Fruit fly (Drosophila melanogaster): ENCODE data around the gene Ir94b.

The Ir94b gene

DNA sequence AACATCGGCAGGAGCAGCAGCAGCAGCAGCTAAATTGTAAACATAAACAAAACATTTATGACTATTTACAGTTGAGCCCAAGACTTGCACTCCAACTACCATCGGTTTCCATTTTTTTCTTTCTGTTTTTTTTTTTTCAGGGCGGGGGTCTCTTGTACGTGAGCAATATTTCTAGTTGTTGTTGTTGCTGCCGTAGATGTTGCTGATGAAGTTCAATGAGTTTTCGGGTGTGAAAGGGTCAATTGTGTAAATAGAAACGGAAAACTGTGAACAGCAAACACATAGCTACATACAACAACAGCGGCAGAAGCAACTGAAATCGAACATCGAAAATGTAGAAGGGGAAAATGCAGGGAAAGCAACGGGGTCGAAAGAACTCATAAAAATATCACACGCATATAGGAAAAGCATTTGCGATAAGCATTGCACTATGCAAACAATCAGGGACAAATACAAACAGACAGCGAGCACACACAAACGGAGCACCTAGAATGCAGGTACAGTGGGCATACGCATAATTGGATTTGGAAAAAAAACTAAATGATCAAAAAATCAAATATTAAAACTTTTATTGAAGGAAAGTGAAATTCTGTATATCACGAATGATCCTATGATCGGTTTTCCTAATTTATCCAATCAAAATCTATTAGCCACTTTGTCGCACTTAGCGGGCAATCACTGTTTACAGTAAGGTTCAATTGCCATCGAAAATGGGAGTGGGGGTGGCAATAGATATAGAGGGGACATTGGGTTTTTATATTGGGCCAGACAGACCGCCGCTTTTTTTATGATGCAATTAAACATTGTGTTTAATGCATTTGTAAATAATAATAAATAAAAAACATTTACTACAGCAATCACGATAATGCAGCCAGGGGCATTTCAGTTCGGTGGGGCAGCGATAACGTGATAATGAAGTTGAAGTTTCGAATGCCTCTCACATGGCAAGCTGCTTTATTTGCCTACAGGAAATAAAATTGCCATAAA, 28.7 kb upstream of the Ir94b start (continued):
- TF ChIP-seq cg (GFP tag; optimal IDR thresholded peaks at IDR 0.05), result peak; percentile 31
- TF ChIP-seq CG13775 (GFP tag; optimal IDR thresholded peaks at IDR 0.05), result peak; percentile 57
- TF ChIP-seq CG9727 (GFP tag; optimal IDR thresholded peaks at IDR 0.05), result peak; percentile 86
- peak; percentile 61 for TF ChIP-seq E2f2 (GFP tag; IDR thresholded peaks at IDR 0.05)
- peak; percentile 57 for TF ChIP-seq Nf-YB (GFP tag; optimal IDR thresholded peaks at IDR 0.05)
- TF ChIP-seq CG11504 (tag; optimal IDR thresholded peaks at IDR 0.05), result peak; percentile 78
- peak; percentile 67; the same call in 1 of the 3 replicates for TF ChIP-seq ase (GFP tag; IDR thresholded peaks at IDR 0.05)
- peak; percentile 38 for TF ChIP-seq CG12155 (GFP tag; optimal IDR thresholded peaks at IDR 0.05)
- peak; percentile 95 for TF ChIP-seq CG4360 (GFP tag; IDR thresholded peaks at IDR 0.05)
- TF ChIP-seq lola (GFP tag; optimal IDR thresholded peaks at IDR 0.05), result peak in 1 of 3 experiments; percentile 87
- no peak for TF ChIP-seq CG13894 (tag; optimal IDR thresholded peaks at IDR 0.05)
- peak; percentile 48; the same call in 1 of the 2 replicates for TF ChIP-seq CG43689 (GFP tag; IDR thresholded peaks at IDR 0.05)
- peak; percentile 78 for TF ChIP-seq pnt (GFP tag; optimal IDR thresholded peaks at IDR 0.05)
- peak; percentile 75 for TF ChIP-seq Mes4 (GFP tag; optimal IDR thresholded peaks at IDR 0.05)
- peak; percentile 38 for TF ChIP-seq grn (GFP tag; optimal IDR thresholded peaks at IDR 0.05)
- peak; percentile 58 for TF ChIP-seq gcm (GFP tag; optimal IDR thresholded peaks at IDR 0.05)
- peak; percentile 75 for TF ChIP-seq Sox100B (GFP tag; optimal IDR thresholded peaks at IDR 0.05)
- no peak for TF ChIP-seq BtbVII (GFP tag; optimal IDR thresholded peaks at IDR 0.05)
- TF ChIP-seq ara (GFP tag; IDR thresholded peaks at IDR 0.05), result peak; percentile 92
- peak; percentile 64 for TF ChIP-seq chn (GFP tag; optimal IDR thresholded peaks at IDR 0.05)
- TF ChIP-seq fd102C (GFP tag; optimal IDR thresholded peaks at IDR 0.05), result peak; percentile 65
- TF ChIP-seq CG8290 (GFP tag; optimal IDR thresholded peaks at IDR 0.05), result peak; percentile 49
- peak in 1 of 2 experiments; percentile 65 for TF ChIP-seq CG8290 (tag; optimal IDR thresholded peaks at IDR 0.05)
- TF ChIP-seq CG32532 (GFP tag; IDR thresholded peaks at IDR 0.05), result peak; percentile 47; the same call in 1 of the 2 replicates
- peak; percentile 72 for TF ChIP-seq unpg (GFP tag; optimal IDR thresholded peaks at IDR 0.05)
- peak; percentile 54 for TF ChIP-seq CG15269 (tag; optimal IDR thresholded peaks at IDR 0.05)
- TF ChIP-seq gsb-n (tag; optimal IDR thresholded peaks at IDR 0.05), result peak; percentile 83
- TF ChIP-seq cato (GFP tag; optimal IDR thresholded peaks at IDR 0.05; ENCODE audit: borderline replicate concordance), result peak; percentile 11
- TF ChIP-seq Stat92E (GFP tag; optimal IDR thresholded peaks at IDR 0.05), result peak in 1 of 3 experiments; percentile 28
- TF ChIP-seq cas (GFP tag; IDR thresholded peaks at IDR 0.05), result no peak
- no peak for TF ChIP-seq slou (GFP tag; optimal IDR thresholded peaks at IDR 0.05)
- TF ChIP-seq Blimp-1 (GFP tag; optimal IDR thresholded peaks at IDR 0.05), result peak; percentile 86
- no peak for TF ChIP-seq pan (optimal IDR thresholded peaks at IDR 0.05)
- TF ChIP-seq pan (GFP tag; optimal IDR thresholded peaks at IDR 0.05 in 1 of 2, IDR thresholded peaks at IDR 0.05 in 1 of 2), result peak in 1 of 2 experiments; percentile 81
- TF ChIP-seq Bdp1 (GFP tag; optimal IDR thresholded peaks at IDR 0.05), result peak; percentile 44
- peak; percentile 65 for TF ChIP-seq dan (GFP tag; IDR thresholded peaks at IDR 0.05)
- TF ChIP-seq Bteb2 (GFP tag; optimal IDR thresholded peaks at IDR 0.05), result no peak
- TF ChIP-seq ind (GFP tag; optimal IDR thresholded peaks at IDR 0.05), result peak; percentile 88
- TF ChIP-seq CG33557 (GFP tag; optimal IDR thresholded peaks at IDR 0.05), result peak; percentile 81
- TF ChIP-seq ems (GFP tag; optimal IDR thresholded peaks at IDR 0.05), result peak; percentile 49
- TF ChIP-seq zfh1 (GFP tag; IDR thresholded peaks at IDR 0.05), result peak; percentile 96
- TF ChIP-seq CG7556 (GFP tag; optimal IDR thresholded peaks at IDR 0.05), result peak; percentile 73
- TF ChIP-seq CG15073 (GFP tag; optimal IDR thresholded peaks at IDR 0.05), result peak; percentile 44
- peak; percentile 74 for TF ChIP-seq CG4707 (GFP tag; optimal IDR thresholded peaks at IDR 0.05)
- peak; percentile 71 for TF ChIP-seq salm (tag; optimal IDR thresholded peaks at IDR 0.05)
- peak; percentile 28 for TF ChIP-seq Ravus (GFP tag; IDR thresholded peaks at IDR 0.05)
- peak; percentile 23 for TF ChIP-seq CG7745 (tag; optimal IDR thresholded peaks at IDR 0.05)
- peak; percentile 85 for TF ChIP-seq Ptx1 (GFP tag; IDR thresholded peaks at IDR 0.05)

All from whole organism, embryonic.